Worm (Caenorhabditis elegans) whole organism, early embryonic: ENCODE results near the gene nhr-123.

ENCODE experiments used
- B0310.2 ChIP-seq: sonication (generic microtip); optimal IDR thresholded peaks from 2 replicates; lab custom pipeline; 2016; ENCODE audit warnings: mild to moderate bottlenecking, missing genetic modification characterization, missing compliant biosample characterization
- F13C5.2 ChIP-seq: sonication (generic microtip); optimal IDR thresholded peaks from 2 replicates; lab custom pipeline; 2017; ENCODE audit warnings: mild to moderate bottlenecking, missing genetic modification characterization, inconsistent platforms, missing compliant biosample characterization
- aly-1 ChIP-seq: sonication (generic microtip); optimal IDR thresholded peaks from 2 replicates; lab custom pipeline; 2016; ENCODE audit warnings: missing genetic modification characterization, missing compliant biosample characterization
- ama-1 ChIP-seq: fragments of 150-350 bp; optimal IDR thresholded peaks from 2 replicates; lab custom pipeline; 2014
- ceh-13 ChIP-seq: fragments of 200-800 bp; sonication (Bioruptor generic); optimal IDR thresholded peaks from 2 replicates; lab custom pipeline; 2018; ENCODE audit warnings: mild to moderate bottlenecking, missing genetic modification characterization, missing compliant biosample characterization
- ceh-36 ChIP-seq: sonication (generic microtip); optimal IDR thresholded peaks from 2 replicates; lab custom pipeline; 2016; ENCODE audit warnings: missing genetic modification characterization, inconsistent platforms, missing compliant biosample characterization
- ets-7 ChIP-seq: sonication (generic microtip); optimal IDR thresholded peaks from 2 replicates; lab custom pipeline; 2016; ENCODE audit warnings: missing genotype, missing genetic modification characterization, missing compliant biosample characterization
- flt-1 ChIP-seq: fragments of 200-800 bp; sonication (Bioruptor generic); IDR thresholded peaks from 2 replicates; pipeline ENCODE4 v1.3.6; 2022; ENCODE audit warnings: missing genetic modification characterization, missing compliant biosample characterization
- hmbx-1 ChIP-seq: sonication (generic microtip); optimal IDR thresholded peaks from 2 replicates; lab custom pipeline; 2016; ENCODE audit warnings: mild to moderate bottlenecking, missing genetic modification characterization, missing compliant biosample characterization
- hmg-4 ChIP-seq: fragments of 200-800 bp; sonication (Bioruptor generic); optimal IDR thresholded peaks from 2 replicates; lab custom pipeline; 2018; ENCODE audit warnings: mild to moderate bottlenecking, missing genetic modification characterization, missing compliant biosample characterization
- hnd-1 ChIP-seq: sonication (generic microtip); optimal IDR thresholded peaks from 2 replicates; lab custom pipeline; 2016; ENCODE audit warnings: missing genetic modification characterization, missing compliant biosample characterization
- pes-1 ChIP-seq: fragments of 200-800 bp; sonication (Bioruptor generic); IDR thresholded peaks from 2 replicates; pipeline ENCODE4 v1.3.6; 2022; ENCODE audit warnings: missing genetic modification reagents, missing genetic modification characterization, missing compliant biosample characterization
- scrt-1 ChIP-seq: fragments of 200-800 bp; sonication (Bioruptor generic); IDR thresholded peaks from 2 replicates; pipeline ENCODE4 v1.3.6; 2022; ENCODE audit warnings: missing genetic modification characterization, missing compliant biosample characterization
- sea-1 ChIP-seq: fragments of 200-800 bp; sonication (Bioruptor generic); conservative IDR thresholded peaks from 2 replicates; pipeline ENCODE4 v1.3.6; 2022; ENCODE audit warnings: missing genetic modification characterization, missing compliant biosample characterization
- tbx-11 ChIP-seq: fragments of 200-800 bp; sonication (Bioruptor generic); IDR thresholded peaks from 2 replicates; pipeline ENCODE4 v1.3.6; 2022; ENCODE audit warnings: missing genetic modification characterization, missing compliant biosample characterization
- tbx-37 ChIP-seq: fragments of 200-800 bp; sonication (Bioruptor generic); conservative IDR thresholded peaks from 2 replicates; pipeline ENCODE4 v1.3.6; 2022; ENCODE audit warnings: missing genetic modification reagents, missing genetic modification characterization, missing compliant biosample characterization
- tra-4 ChIP-seq: sonication (generic microtip); optimal IDR thresholded peaks from 2 replicates; lab custom pipeline; 2017; ENCODE audit warnings: missing genetic modification characterization, missing compliant biosample characterization

nhr-123 gene

DNA sequence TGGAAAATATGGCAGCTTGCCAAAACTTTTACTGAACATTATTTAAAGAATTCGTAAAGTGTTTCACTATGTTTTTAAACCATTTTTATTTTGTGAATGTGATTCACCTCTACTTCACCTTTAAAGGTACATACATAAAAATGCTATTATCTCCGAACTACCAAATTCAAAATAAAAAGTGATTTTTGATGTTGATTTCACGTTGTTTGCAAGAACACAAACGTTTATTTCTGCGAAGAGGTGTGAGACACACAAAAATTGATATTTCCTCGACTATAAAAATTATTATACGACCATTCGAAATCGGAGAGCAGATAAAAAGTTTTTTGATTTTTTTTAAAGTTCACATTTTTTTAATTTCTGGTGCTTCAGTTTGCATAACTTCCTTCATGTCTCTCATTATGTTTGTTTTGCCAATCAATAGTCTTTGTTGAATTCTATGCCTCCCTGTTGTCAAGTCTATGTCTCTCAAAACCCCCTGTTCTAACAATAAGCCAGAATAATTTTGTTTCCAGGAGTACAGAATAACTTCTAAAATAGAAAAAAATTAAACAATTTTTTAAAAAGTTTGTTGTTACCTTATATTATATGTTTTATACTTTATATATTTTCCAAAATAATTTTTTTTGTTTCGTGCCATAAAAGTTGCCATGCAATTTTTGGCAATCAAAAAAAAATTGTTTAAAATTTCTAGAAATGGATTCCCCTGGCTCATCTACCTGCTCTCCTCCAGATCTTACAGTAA lies at the start of gene nhr-123:
Gene nhr-123, plus strand, starts transcription at position 695 of the 745 bp plus-strand sequence.
- TF ChIP-seq hmbx-1 (tag; lab: Kevin White, UChicago) = no peak
- no peak for TF ChIP-seq hnd-1 (tag; lab: Kevin White, UChicago)
- TF ChIP-seq sea-1 = no peak
- TF ChIP-seq pes-1 (GFP tag; lab: Robert Waterston, UW) = no peak
- TF ChIP-seq tra-4 (tag; lab: Kevin White, UChicago) = no peak
- TF ChIP-seq ama-1 (lab: Kevin White, UChicago) = no peak
- no peak for TF ChIP-seq F13C5.2 (tag; lab: Kevin White, UChicago)

ce11 chrV:403028-403427 lies 48.2 kb upstream of the nhr-123 start, which contains the start of gene srh-62:
TSS of gene srh-62 (minus strand) at chrV:403128.
- no peak for TF ChIP-seq scrt-1 (GFP tag; lab: Robert Waterston, UW)
- TF ChIP-seq ets-7 = no peak
- TF ChIP-seq flt-1 = no peak

- TF ChIP-seq ama-1 (lab: Kevin White, UChicago) (no peak), tra-4 (tag; lab: Kevin White, UChicago) (no peak), sea-1 (no peak), tbx-37 (GFP tag; lab: Robert Waterston, UW) (no peak), aly-1 (no peak), pes-1 (GFP tag; lab: Robert Waterston, UW) (no peak), F13C5.2 (tag; lab: Kevin White, UChicago) (no peak), hnd-1 (tag; lab: Kevin White, UChicago) (no peak), ceh-36 (tag; lab: Kevin White, UChicago) (no peak), ets-7 (no peak), hmg-4 (GFP tag; lab: Kevin White, UChicago) (no peak), ceh-13 (GFP tag; lab: Kevin White, UChicago) (no peak), tbx-11 (no peak), flt-1 (no peak), hmbx-1 (tag; lab: Kevin White, UChicago) (no peak), scrt-1 (GFP tag; lab: Robert Waterston, UW) (no peak), B0310.2 (tag; lab: Kevin White, UChicago) (no peak)
Measured at ce11 chrV:404210-404669, 47.0 kb upstream of the nhr-123 start, which contains the start of gene nhr-252. TSS of gene nhr-252 (plus strand) at chrV:404619.

- no peak for TF ChIP-seq ama-1 (lab: Kevin White, UChicago)
- TF ChIP-seq sea-1 = no peak
- TF ChIP-seq ceh-36 (tag; lab: Kevin White, UChicago) = no peak
- no peak for TF ChIP-seq tra-4 (tag; lab: Kevin White, UChicago)
- TF ChIP-seq F13C5.2 (tag; lab: Kevin White, UChicago) = no peak
- TF ChIP-seq ceh-13 (GFP tag; lab: Kevin White, UChicago) = no peak
- TF ChIP-seq ets-7 = no peak
- no peak for TF ChIP-seq hnd-1 (tag; lab: Kevin White, UChicago)
- TF ChIP-seq B0310.2 (tag; lab: Kevin White, UChicago) = no peak
- no peak for TF ChIP-seq tbx-37 (GFP tag; lab: Robert Waterston, UW)
- no peak for TF ChIP-seq hmbx-1 (tag; lab: Kevin White, UChicago)
- TF ChIP-seq flt-1 = no peak
- no peak for TF ChIP-seq hmg-4 (GFP tag; lab: Kevin White, UChicago)
- TF ChIP-seq tbx-11 = no peak
- no peak for TF ChIP-seq aly-1
- TF ChIP-seq pes-1 (GFP tag; lab: Robert Waterston, UW) = no peak
- TF ChIP-seq scrt-1 (GFP tag; lab: Robert Waterston, UW) = no peak
Measured at ce11 chrV:412820-413219, 38.4 kb upstream of the nhr-123 start.

- TF ChIP-seq hmbx-1 (tag; lab: Kevin White, UChicago) (no peak), aly-1 (no peak), ceh-36 (tag; lab: Kevin White, UChicago) (no peak), sea-1 (no peak), tbx-11 (no peak), B0310.2 (tag; lab: Kevin White, UChicago) (no peak), F13C5.2 (tag; lab: Kevin White, UChicago) (no peak), ceh-13 (GFP tag; lab: Kevin White, UChicago) (no peak), scrt-1 (GFP tag; lab: Robert Waterston, UW) (no peak), tra-4 (tag; lab: Kevin White, UChicago) (no peak), flt-1 (no peak), ets-7 (no peak), hmg-4 (GFP tag; lab: Kevin White, UChicago) (no peak), hnd-1 (tag; lab: Kevin White, UChicago) (no peak), ama-1 (lab: Kevin White, UChicago) (no peak), tbx-37 (GFP tag; lab: Robert Waterston, UW) (no peak), pes-1 (GFP tag; lab: Robert Waterston, UW) (no peak)
Measured at ce11 chrV:414630-415029, 36.6 kb upstream of the nhr-123 start, which contains the start of gene dod-19. TSS of gene dod-19 (minus strand) at chrV:414759.

DNA sequence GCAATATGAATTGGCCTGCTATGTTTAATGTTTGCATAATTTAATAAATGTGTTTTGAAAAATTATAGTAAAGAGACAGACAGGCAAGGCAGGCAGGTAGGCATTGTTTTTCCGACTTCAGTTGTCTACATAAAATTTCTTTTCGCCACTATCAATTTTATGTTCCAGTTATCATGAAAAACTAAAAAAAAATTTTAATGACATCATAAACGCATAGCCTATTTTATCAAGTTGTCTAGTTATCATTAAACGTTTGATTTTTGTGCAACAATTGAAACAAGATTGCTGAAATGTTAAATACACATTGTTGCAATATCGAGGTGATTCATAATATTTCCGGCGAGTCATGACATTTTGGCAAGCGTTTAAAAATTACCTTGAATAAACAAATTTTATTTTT lies 36.2 kb upstream of the nhr-123 start:
- TF ChIP-seq B0310.2 (tag; lab: Kevin White, UChicago) (no peak), hnd-1 (tag; lab: Kevin White, UChicago) (no peak), pes-1 (GFP tag; lab: Robert Waterston, UW) (no peak), aly-1 (no peak), sea-1 (no peak), ceh-13 (GFP tag; lab: Kevin White, UChicago) (no peak), F13C5.2 (tag; lab: Kevin White, UChicago) (no peak)

- TF ChIP-seq hmg-4 (GFP tag; lab: Kevin White, UChicago) (no peak), tra-4 (tag; lab: Kevin White, UChicago) (no peak), pes-1 (GFP tag; lab: Robert Waterston, UW) (no peak)
Measured at ce11 chrV:417656-418353, 33.4 kb upstream of the nhr-123 start, which contains the start of gene irg-8. TSS of gene irg-8 (minus strand) at chrV:417706.
